Fruit fly (Drosophila melanogaster) whole organism: ENCODE data around the gene CG9171.

ENCODE experiments used
- psq ChIP-seq: fragments of >200 bp; optimal IDR thresholded peaks from 2 replicates; lab custom pipeline; 2017
- usp ChIP-seq: fragments of >200 bp; optimal IDR thresholded peaks from 2 replicates; lab custom pipeline; 2017; ENCODE audit warnings: missing biosample characterization, missing genetic modification characterization, mixed read lengths

dm6 chr2L:5789268-5789667 lies 10.8 kb downstream of the CG9171 start:
- TF ChIP-seq psq (lab: Kevin White, UChicago) (no peak), usp (GFP tag; lab: Kevin White, UChicago) (no peak)
